Fruit fly (Drosophila melanogaster) whole organism, pupa: ENCODE results near the gene aurB.

Experiments used
- CG12605 ChIP-seq: fragments of 200-800 bp; sonication (Bioruptor generic); IDR thresholded peaks from 2 replicates; pipeline ENCODE4 v1.3.6; 2022; ENCODE audit warnings: missing biosample characterization, missing genetic modification characterization
- CG17806 ChIP-seq: fragments of 200-800 bp; sonication (Bioruptor generic); optimal IDR thresholded peaks from 2 replicates; lab custom pipeline; 2018; ENCODE audit warnings: missing biosample characterization, mild to moderate bottlenecking, missing genetic modification characterization, moderate library complexity
- CG8159 ChIP-seq: fragments of 200-800 bp; sonication (Bioruptor generic); optimal IDR thresholded peaks from 3 replicates; lab custom pipeline; 2018; ENCODE audit warnings: missing biosample characterization, mild to moderate bottlenecking, missing genetic modification characterization, moderate library complexity
- CG8301 ChIP-seq: fragments of 200-800 bp; sonication (Bioruptor generic); optimal IDR thresholded peaks from 2 replicates; lab custom pipeline; 2018; ENCODE audit warnings: missing biosample characterization, mild to moderate bottlenecking, missing genetic modification characterization
- D1 ChIP-seq: fragments of 200-800 bp; sonication (Bioruptor generic); optimal IDR thresholded peaks from 2 replicates; lab custom pipeline; 2018; ENCODE audit warnings: missing biosample characterization, mild to moderate bottlenecking, missing genetic modification characterization, moderate library complexity
- EcR ChIP-seq: fragments of 200-800 bp; sonication (Bioruptor generic); optimal IDR thresholded peaks from 3 replicates; lab custom pipeline; 2019; ENCODE audit warnings: missing biosample characterization, missing genetic modification characterization, mild to moderate bottlenecking, moderate library complexity, missing genetic modification reagents
- fd96Ca ChIP-seq: fragments of 200-800 bp; sonication (Bioruptor generic); IDR thresholded peaks from 3 replicates; pipeline ENCODE4 v1.3.6; 2022; ENCODE audit warnings: missing biosample characterization, missing genetic modification characterization

DNA sequence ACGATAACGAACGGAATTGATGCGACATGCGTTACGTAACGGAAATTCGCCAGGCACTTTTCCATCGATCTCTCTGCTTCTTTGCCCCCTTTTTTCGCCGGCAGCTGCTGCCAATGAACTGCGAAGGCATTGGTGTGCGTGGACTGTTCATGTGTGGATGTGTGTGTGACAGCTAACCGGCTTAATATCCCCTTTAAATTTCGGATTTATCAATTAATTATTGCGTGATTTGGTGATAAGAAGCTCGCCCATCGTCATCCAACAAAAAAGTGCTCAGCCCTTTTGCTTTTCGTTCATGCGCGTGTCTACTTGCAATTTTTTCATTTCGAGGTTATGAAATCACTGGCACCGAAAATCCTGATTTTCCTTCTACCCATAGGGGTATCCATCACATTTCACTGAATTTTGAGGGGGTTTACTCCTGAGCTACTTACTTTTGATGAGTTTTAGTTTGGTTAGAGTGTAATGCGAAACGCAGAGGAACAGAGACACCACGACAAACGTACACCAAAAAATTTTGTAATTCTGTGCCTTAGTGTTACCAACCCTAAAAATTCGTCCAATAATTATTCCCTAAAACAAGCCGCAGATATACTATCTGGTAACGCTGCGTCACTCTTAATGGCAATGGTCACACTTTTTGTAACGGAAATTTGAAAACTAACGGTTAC is 7.4 kb downstream of the aurB start, which contains the start of gene porin:
- TF ChIP-seq D1 (tag; lab: Kevin White, UChicago): no peak
- no peak for TF ChIP-seq CG12605 (GFP tag; lab: Robert Waterston, UW)
- no peak for TF ChIP-seq CG8301
- TF ChIP-seq CG8159 (tag; lab: Kevin White, UChicago): no peak
- peak; percentile 95 for TF ChIP-seq EcR (GFP tag; lab: Kevin White, UChicago)
- TF ChIP-seq CG17806 (tag; lab: Kevin White, UChicago): no peak
- TF ChIP-seq fd96Ca (GFP tag; lab: Robert Waterston, UW): no peak
